Worm (Caenorhabditis elegans): Measurements from ENCODE around the gene srbc-71.

The srbc-71 gene

DNA sequence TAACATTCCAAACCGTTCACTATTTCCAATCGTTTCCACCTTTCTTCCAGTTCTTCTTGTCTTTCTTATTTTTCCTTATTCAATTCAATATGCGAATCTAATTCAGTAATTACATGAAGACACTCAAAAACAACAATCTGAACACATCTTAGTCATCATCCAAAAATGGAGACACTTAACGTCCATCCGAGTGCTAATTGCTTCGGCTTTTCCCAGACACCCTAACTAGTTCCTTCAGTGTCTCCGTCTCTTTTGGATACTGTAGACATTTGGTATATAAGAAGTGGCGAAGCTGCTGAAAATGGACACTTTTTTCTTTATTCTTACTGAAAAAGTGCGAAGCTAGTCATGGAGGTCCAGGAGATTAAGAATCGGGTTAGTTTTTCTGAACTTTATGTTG lies 37.2 kb upstream of the srbc-71 start, which contains the start of gene col-33:
Gene col-33, plus strand, starts transcription at position 301 of the 400 bp plus-strand sequence.
- TF ChIP-seq B0310.2 (tag; optimal IDR thresholded peaks at IDR 0.05) = no peak

ce11 chrIV:4259433-4259832 lies 33.7 kb upstream of the srbc-71 start:
- TF ChIP-seq ceh-13 (GFP tag; optimal IDR thresholded peaks at IDR 0.05) = no peak
- TF ChIP-seq tbx-37 (GFP tag; conservative IDR thresholded peaks at IDR 0.05) = no peak
- no peak for TF ChIP-seq F13C5.2 (tag; optimal IDR thresholded peaks at IDR 0.05)
- TF ChIP-seq ama-1 (optimal IDR thresholded peaks at IDR 0.05) = no peak

- no peak for TF ChIP-seq ceh-36 (tag; optimal IDR thresholded peaks at IDR 0.05)
- TF ChIP-seq aly-1 (tag; optimal IDR thresholded peaks at IDR 0.05) = peak; percentile 1
Observed at ce11 chrIV:4254989-4255582, 29.3 kb upstream of the srbc-71 start.

DNA sequence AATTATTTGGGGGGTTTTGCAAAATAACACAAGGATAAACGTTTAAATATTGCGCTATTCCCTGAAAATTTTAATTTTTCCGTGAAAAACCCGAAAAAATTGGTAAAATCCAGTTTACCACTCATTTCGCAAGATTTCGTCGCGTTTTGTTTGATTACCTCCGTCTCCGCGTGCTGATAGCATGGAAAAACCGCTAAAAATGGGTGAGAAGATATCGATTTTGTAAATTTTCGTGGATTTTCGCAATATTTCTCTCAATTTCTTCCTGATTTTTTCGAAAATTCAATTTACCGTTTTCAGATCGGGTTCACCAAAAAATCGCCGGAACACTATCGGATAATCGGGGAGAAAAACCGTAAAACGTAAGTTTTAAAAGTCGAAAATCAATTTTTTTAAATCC lies 22.0 kb upstream of the srbc-71 start, which contains the start of gene ama-1:
Gene ama-1, plus strand, starts transcription at position 301 of the 400 bp plus-strand sequence.
- TF ChIP-seq ama-1 (optimal IDR thresholded peaks at IDR 0.05) = no peak
- TF ChIP-seq tbx-37 (GFP tag; conservative IDR thresholded peaks at IDR 0.05) = no peak
- TF ChIP-seq flt-1 (GFP tag; IDR thresholded peaks at IDR 0.05) = no peak
- no peak for TF ChIP-seq aly-1 (tag; optimal IDR thresholded peaks at IDR 0.05)
- no peak for TF ChIP-seq hmbx-1 (tag; optimal IDR thresholded peaks at IDR 0.05)
- no peak for TF ChIP-seq tbx-11 (GFP tag; IDR thresholded peaks at IDR 0.05)
- no peak for TF ChIP-seq ets-7 (tag; optimal IDR thresholded peaks at IDR 0.05)
- no peak for TF ChIP-seq hnd-1 (tag; optimal IDR thresholded peaks at IDR 0.05)
- no peak for TF ChIP-seq tra-4 (tag; optimal IDR thresholded peaks at IDR 0.05)
- TF ChIP-seq ceh-13 (GFP tag; optimal IDR thresholded peaks at IDR 0.05) = no peak
- TF ChIP-seq sea-1 (GFP tag; conservative IDR thresholded peaks at IDR 0.05) = no peak
- TF ChIP-seq hmg-4 (GFP tag; optimal IDR thresholded peaks at IDR 0.05) = no peak
- no peak for TF ChIP-seq pes-1 (GFP tag; IDR thresholded peaks at IDR 0.05)
- TF ChIP-seq scrt-1 (GFP tag; IDR thresholded peaks at IDR 0.05) = no peak
- TF ChIP-seq B0310.2 (tag; optimal IDR thresholded peaks at IDR 0.05) = no peak
- no peak for TF ChIP-seq F13C5.2 (tag; optimal IDR thresholded peaks at IDR 0.05)

ce11 chrIV:4247334-4247733 lies 21.6 kb upstream of the srbc-71 start:
- TF ChIP-seq tbx-11 (GFP tag; IDR thresholded peaks at IDR 0.05) = no peak
- peak; percentile 18 for TF ChIP-seq F13C5.2 (tag; optimal IDR thresholded peaks at IDR 0.05)

DNA sequence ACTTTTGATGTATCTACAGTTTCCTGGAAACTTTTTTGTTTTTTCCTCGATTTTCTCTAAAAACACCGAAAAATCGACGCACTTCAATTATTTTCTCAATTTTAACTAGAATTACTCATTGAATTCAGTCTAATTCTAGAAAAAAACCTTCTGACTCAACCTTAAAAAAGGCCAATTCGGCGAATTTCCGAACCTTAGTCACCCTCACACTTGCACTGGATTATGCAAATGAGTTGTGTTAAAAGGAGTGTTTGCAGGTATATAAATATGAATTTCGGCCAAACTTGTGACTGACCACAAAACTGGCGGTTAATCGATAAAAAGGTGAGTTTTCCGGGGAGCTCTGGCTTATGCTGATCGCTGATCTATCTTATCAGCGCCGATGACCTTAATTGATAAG lies 20.7 kb upstream of the srbc-71 start, which contains the start of gene ttr-20:
Gene ttr-20, plus strand, starts transcription at position 301 of the 400 bp plus-strand sequence.
- TF ChIP-seq tbx-11 (GFP tag; IDR thresholded peaks at IDR 0.05) (no peak), tbx-37 (GFP tag; conservative IDR thresholded peaks at IDR 0.05) (no peak), hnd-1 (tag; optimal IDR thresholded peaks at IDR 0.05) (no peak), pes-1 (GFP tag; IDR thresholded peaks at IDR 0.05) (no peak), flt-1 (GFP tag; IDR thresholded peaks at IDR 0.05) (no peak), F13C5.2 (tag; optimal IDR thresholded peaks at IDR 0.05) (no peak), ceh-36 (tag; optimal IDR thresholded peaks at IDR 0.05) (no peak), aly-1 (tag; optimal IDR thresholded peaks at IDR 0.05) (no peak)

DNA sequence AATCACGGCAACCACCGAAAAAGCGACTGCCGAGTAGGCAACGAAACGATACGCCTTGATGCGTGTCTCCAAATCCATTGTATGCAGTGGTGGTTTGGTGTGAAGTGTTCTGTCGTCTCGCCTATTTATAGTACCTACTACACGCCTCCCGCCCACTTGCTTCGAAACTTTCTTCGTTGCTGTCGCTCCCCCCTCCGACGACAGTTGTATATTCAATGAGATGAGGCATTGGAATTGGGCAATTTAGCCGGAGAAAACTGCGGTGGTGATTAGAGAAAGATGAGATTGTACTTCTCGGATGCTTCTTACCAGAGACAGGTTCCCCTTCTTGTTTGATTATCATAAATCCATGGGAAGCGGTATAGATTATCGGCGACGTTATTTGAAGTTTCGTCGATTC lies 18.8 kb upstream of the srbc-71 start, which contains the start of gene col-34:
Gene col-34, minus strand, starts transcription at position 101 of the 400 bp plus-strand sequence.
- TF ChIP-seq hnd-1 (tag; optimal IDR thresholded peaks at IDR 0.05) (no peak), sea-1 (GFP tag; conservative IDR thresholded peaks at IDR 0.05) (no peak), hmbx-1 (tag; optimal IDR thresholded peaks at IDR 0.05) (no peak), ceh-13 (GFP tag; optimal IDR thresholded peaks at IDR 0.05) (no peak), ets-7 (tag; optimal IDR thresholded peaks at IDR 0.05) (no peak), F13C5.2 (tag; optimal IDR thresholded peaks at IDR 0.05) (no peak), scrt-1 (GFP tag; IDR thresholded peaks at IDR 0.05) (no peak), B0310.2 (tag; optimal IDR thresholded peaks at IDR 0.05) (no peak), tbx-11 (GFP tag; IDR thresholded peaks at IDR 0.05) (no peak), tra-4 (tag; optimal IDR thresholded peaks at IDR 0.05) (no peak), hmg-4 (GFP tag; optimal IDR thresholded peaks at IDR 0.05) (no peak), flt-1 (GFP tag; IDR thresholded peaks at IDR 0.05) (no peak), tbx-37 (GFP tag; conservative IDR thresholded peaks at IDR 0.05) (no peak), aly-1 (tag; optimal IDR thresholded peaks at IDR 0.05) (no peak), pes-1 (GFP tag; IDR thresholded peaks at IDR 0.05) (no peak), ama-1 (optimal IDR thresholded peaks at IDR 0.05) (no peak), ceh-36 (tag; optimal IDR thresholded peaks at IDR 0.05) (no peak)

ce11 chrIV:4243830-4244406 lies 18.2 kb upstream of the srbc-71 start:
- TF ChIP-seq aly-1 (tag; optimal IDR thresholded peaks at IDR 0.05) (peak; percentile 2), B0310.2 (tag; optimal IDR thresholded peaks at IDR 0.05) (no peak), ama-1 (optimal IDR thresholded peaks at IDR 0.05) (no peak), tbx-11 (GFP tag; IDR thresholded peaks at IDR 0.05) (no peak)

DNA sequence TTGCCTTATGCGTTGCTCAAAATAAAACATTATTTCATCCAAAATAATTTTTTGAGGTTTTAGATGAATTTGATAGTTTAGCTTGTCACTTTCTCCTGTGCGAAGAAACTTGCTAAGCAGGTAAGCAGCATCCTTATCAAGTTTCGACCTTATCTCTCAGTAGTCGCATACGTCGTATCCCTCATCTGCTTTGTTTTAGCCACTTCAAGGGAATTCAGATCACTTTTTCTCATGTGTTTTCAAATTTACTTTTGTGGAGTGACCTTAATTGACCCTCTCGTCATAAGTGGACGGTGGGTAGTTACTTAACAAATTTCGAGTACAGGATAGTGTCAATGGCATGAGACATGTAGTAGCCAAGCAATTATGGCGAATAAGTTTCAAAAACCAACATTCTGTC lies 10.9 kb upstream of the srbc-71 start:
- TF ChIP-seq hnd-1 (tag; optimal IDR thresholded peaks at IDR 0.05) = no peak
- no peak for TF ChIP-seq pes-1 (GFP tag; IDR thresholded peaks at IDR 0.05)
- TF ChIP-seq ets-7 (tag; optimal IDR thresholded peaks at IDR 0.05) = no peak
